Worm (Caenorhabditis elegans) whole organism, late embryonic: ENCODE measurements around the gene W02G9.3.
A peak's percentile ranks its signal among the peaks of the same experiment; 100 is the strongest.

Experiments
- T23F11.4 ChIP-seq: fragments of 200-800 bp; sonication (Bioruptor generic); optimal IDR thresholded peaks from 2 replicates; lab custom pipeline; 2018; ENCODE audit warnings: mild to moderate bottlenecking, missing genetic modification characterization, missing compliant biosample characterization
- ama-1 ChIP-seq: fragments of 150-350 bp; optimal IDR thresholded peaks from 2 replicates; lab custom pipeline; 2014
- ceh-2 ChIP-seq: sonication (generic microtip); optimal IDR thresholded peaks from 2 replicates; lab custom pipeline; 2016; ENCODE audit warnings: missing genotype, missing genetic modification characterization, missing compliant biosample characterization
- ceh-24 ChIP-seq: sonication (generic microtip); optimal IDR thresholded peaks from 2 replicates; lab custom pipeline; 2016; ENCODE audit warnings: mild to moderate bottlenecking, missing genetic modification characterization, missing compliant biosample characterization
- gmeb-2 ChIP-seq: sonication (generic microtip); optimal IDR thresholded peaks from 2 replicates; lab custom pipeline; 2016; ENCODE audit warnings: missing genetic modification characterization, inconsistent platforms, missing compliant biosample characterization
- hlh-30 ChIP-seq: sonication (generic microtip); optimal IDR thresholded peaks from 2 replicates; lab custom pipeline; 2017; ENCODE audit warnings: antibody characterized with exemption, missing genetic modification characterization, missing compliant biosample characterization; ENCODE audit not compliant: insufficient read depth
- npax-4 ChIP-seq: sonication (generic microtip); optimal IDR thresholded peaks from 2 replicates; lab custom pipeline; 2016; ENCODE audit warnings: missing genetic modification characterization, missing compliant biosample characterization
- pqm-1 ChIP-seq: sonication (generic microtip); optimal IDR thresholded peaks from 2 replicates; lab custom pipeline; 2016; ENCODE audit warnings: missing genetic modification characterization, missing compliant biosample characterization
- rnt-1 ChIP-seq: sonication (generic microtip); optimal IDR thresholded peaks from 2 replicates; lab custom pipeline; 2016; ENCODE audit warnings: missing genetic modification characterization, missing compliant biosample characterization
- sox-2 ChIP-seq: fragments of 200-800 bp; sonication (Bioruptor generic); IDR thresholded peaks from 2 replicates; pipeline ENCODE4 v1.3.6; 2022; ENCODE audit warnings: missing genetic modification reagents, missing genetic modification characterization, missing compliant biosample characterization
- sox-4 ChIP-seq: sonication (generic microtip); optimal IDR thresholded peaks from 2 replicates; lab custom pipeline; 2017; ENCODE audit warnings: mild to moderate bottlenecking, missing genetic modification characterization, inconsistent platforms, missing compliant biosample characterization
- tbx-2 ChIP-seq: sonication (generic microtip); optimal IDR thresholded peaks from 2 replicates; lab custom pipeline; 2016; ENCODE audit warnings: missing genetic modification characterization, missing compliant biosample characterization
- unc-55 ChIP-seq: sonication (generic microtip); optimal IDR thresholded peaks from 2 replicates; lab custom pipeline; 2017; ENCODE audit warnings: missing biosample characterization, missing genetic modification reagents, missing genetic modification characterization

DNA sequence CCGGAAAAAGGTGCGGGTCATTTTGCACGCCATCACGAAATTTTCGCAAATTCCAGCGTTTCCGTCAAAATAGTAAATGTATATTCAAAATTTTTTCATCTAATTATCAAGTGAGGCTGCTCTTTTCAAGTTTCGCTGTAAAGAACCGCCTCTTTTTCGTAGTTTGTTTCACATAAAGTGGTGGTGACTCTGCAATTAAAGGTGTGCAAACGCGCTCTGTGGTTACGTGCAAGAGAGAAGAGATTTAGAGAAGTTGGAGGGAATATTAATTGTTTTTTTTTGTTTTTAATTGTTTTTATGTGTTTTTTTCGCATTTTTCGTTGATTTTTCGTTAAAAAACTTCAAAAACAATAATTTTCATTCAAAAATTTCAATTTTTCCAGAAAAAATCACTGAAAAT, at the start of gene W02G9.3:
- TF ChIP-seq T23F11.4 (GFP tag; lab: Kevin White, UChicago) (no peak), ceh-2 (peak; percentile 51), ama-1 (lab: Kevin White, UChicago) (no peak), hlh-30 (tag; lab: Kevin White, UChicago) (no peak), rnt-1 (tag; lab: Kevin White, UChicago) (no peak), sox-4 (no peak), unc-55 (GFP tag; lab: Kevin White, UChicago) (peak; percentile 13), gmeb-2 (no peak), tbx-2 (peak; percentile 45), ceh-24 (tag; lab: Kevin White, UChicago) (no peak), pqm-1 (tag; lab: Kevin White, UChicago) (no peak), sox-2 (GFP tag; lab: Robert Waterston, UW) (no peak), npax-4 (tag; lab: Kevin White, UChicago) (no peak)
